Worm (Caenorhabditis elegans) whole organism, young adult: ENCODE measurements around the gene M01B2.12.

Source experiments
- B0261.1 ChIP-seq: sonication (generic microtip); optimal IDR thresholded peaks from 2 replicates; lab custom pipeline; 2016; ENCODE audit warnings: mild to moderate bottlenecking, missing genetic modification characterization, moderate library complexity, missing compliant biosample characterization
- C17E4.6 ChIP-seq: fragments of 200-800 bp; sonication (Bioruptor generic); IDR thresholded peaks from 2 replicates; pipeline ENCODE4 v1.3.6; 2022; ENCODE audit warnings: missing genetic modification reagents, missing genetic modification characterization, missing compliant biosample characterization
- D2030.7 ChIP-seq: fragments of 200-800 bp; sonication (Bioruptor generic); IDR thresholded peaks from 2 replicates; pipeline ENCODE4 v1.3.6; 2022; ENCODE audit warnings: missing genetic modification reagents, missing genetic modification characterization, missing compliant biosample characterization
- F22D6.2 ChIP-seq: sonication (generic microtip); optimal IDR thresholded peaks from 2 replicates; lab custom pipeline; 2016; ENCODE audit warnings: mild to moderate bottlenecking, missing genetic modification characterization, missing compliant biosample characterization
- F33H1.4 ChIP-seq: fragments of 200-800 bp; sonication (Bioruptor generic); IDR thresholded peaks from 2 replicates; pipeline ENCODE4 v1.3.6; 2022; ENCODE audit warnings: missing genetic modification reagents, missing genetic modification characterization, missing compliant biosample characterization
- F39B2.1 ChIP-seq: fragments of 200-800 bp; sonication (Bioruptor generic); IDR thresholded peaks from 2 replicates; pipeline ENCODE4 v1.3.6; 2022; ENCODE audit warnings: missing genetic modification reagents, missing genetic modification characterization, missing compliant biosample characterization
- F52B5.7 ChIP-seq: sonication (generic microtip); optimal IDR thresholded peaks from 2 replicates; lab custom pipeline; 2016; ENCODE audit warnings: mild to moderate bottlenecking, missing genetic modification characterization, missing compliant biosample characterization
- F57A8.1 ChIP-seq: fragments of 200-800 bp; sonication (Bioruptor generic); optimal IDR thresholded peaks from 2 replicates; lab custom pipeline; 2018; ENCODE audit warnings: mild to moderate bottlenecking, missing genetic modification characterization, moderate library complexity, missing compliant biosample characterization
- T26A5.8 ChIP-seq: sonication (generic microtip); optimal IDR thresholded peaks from 2 replicates; lab custom pipeline; 2016; ENCODE audit warnings: missing genetic modification characterization, missing compliant biosample characterization
- Y95B8A.8 ChIP-seq: fragments of 200-800 bp; sonication (Bioruptor generic); IDR thresholded peaks from 2 replicates; pipeline ENCODE4 v1.3.6; 2022; ENCODE audit warnings: missing genetic modification reagents, missing genetic modification characterization, missing compliant biosample characterization
- ZK185.1 ChIP-seq: sonication (generic microtip); optimal IDR thresholded peaks from 2 replicates; lab custom pipeline; 2016; ENCODE audit warnings: mild to moderate bottlenecking, missing genetic modification characterization, missing compliant biosample characterization; ENCODE audit not compliant: poor library complexity, severe bottlenecking
- akir-1 ChIP-seq: fragments of 200-800 bp; sonication (Bioruptor generic); optimal IDR thresholded peaks from 2 replicates; lab custom pipeline; 2018; ENCODE audit warnings: mild to moderate bottlenecking, missing genetic modification characterization, moderate library complexity, missing compliant biosample characterization
- atf-7 ChIP-seq: sonication (generic microtip); optimal IDR thresholded peaks from 2 replicates; lab custom pipeline; 2017; ENCODE audit warnings: mild to moderate bottlenecking, missing genetic modification characterization, missing compliant biosample characterization
- attf-5 ChIP-seq: fragments of 200-800 bp; sonication (Bioruptor generic); optimal IDR thresholded peaks from 2 replicates; lab custom pipeline; 2018; ENCODE audit warnings: mild to moderate bottlenecking, missing genetic modification characterization, missing compliant biosample characterization
- bed-1 ChIP-seq: fragments of 200-800 bp; sonication (Bioruptor generic); IDR thresholded peaks from 2 replicates; pipeline ENCODE4 v1.3.6; 2022; ENCODE audit warnings: missing genetic modification reagents, missing genetic modification characterization, missing compliant biosample characterization
- ceh-27 ChIP-seq: fragments of 200-800 bp; sonication (Bioruptor generic); optimal IDR thresholded peaks from 2 replicates; lab custom pipeline; 2018; ENCODE audit warnings: mild to moderate bottlenecking, missing genetic modification characterization, moderate library complexity, missing compliant biosample characterization
- ceh-79 ChIP-seq: sonication (generic microtip); optimal IDR thresholded peaks from 2 replicates; lab custom pipeline; 2017; ENCODE audit warnings: mild to moderate bottlenecking, missing genetic modification characterization, missing compliant biosample characterization
- ceh-91 ChIP-seq: fragments of 200-800 bp; sonication (Bioruptor generic); IDR thresholded peaks from 2 replicates; pipeline ENCODE4 v1.3.6; 2022; ENCODE audit warnings: missing genetic modification reagents, missing genetic modification characterization, missing compliant biosample characterization
- die-1 ChIP-seq: sonication (generic microtip); optimal IDR thresholded peaks from 2 replicates; lab custom pipeline; 2016; ENCODE audit warnings: missing genotype, mild to moderate bottlenecking, missing genetic modification characterization, missing compliant biosample characterization
- dox-1 ChIP-seq: fragments of 200-800 bp; sonication (Bioruptor generic); IDR thresholded peaks from 2 replicates; pipeline ENCODE4 v1.3.6; 2022; ENCODE audit warnings: missing genetic modification reagents, missing genetic modification characterization, missing compliant biosample characterization
- dpff-1 ChIP-seq: sonication (generic microtip); optimal IDR thresholded peaks from 2 replicates; lab custom pipeline; 2017; ENCODE audit warnings: mild to moderate bottlenecking, missing genetic modification characterization, missing compliant biosample characterization
- ets-4 ChIP-seq: fragments of 200-800 bp; sonication (Bioruptor generic); optimal IDR thresholded peaks from 2 replicates; lab custom pipeline; 2018; ENCODE audit warnings: mild to moderate bottlenecking, missing genetic modification characterization, missing compliant biosample characterization
- fkh-3 ChIP-seq: sonication (generic microtip); optimal IDR thresholded peaks from 2 replicates; lab custom pipeline; 2016; ENCODE audit warnings: mild to moderate bottlenecking, missing genetic modification characterization, missing compliant biosample characterization
- let-526 ChIP-seq: fragments of 200-800 bp; sonication (Bioruptor generic); IDR thresholded peaks from 2 replicates; pipeline ENCODE4 v1.3.6; 2022; ENCODE audit warnings: missing genetic modification reagents, missing genetic modification characterization, missing compliant biosample characterization
- let-607 ChIP-seq, 2 experiments: fragments of 200-800 bp in 1 of 2; sonication (Bioruptor generic) in 1 of 2; sonication (generic microtip) in 1 of 2; optimal IDR thresholded peaks; 2 replicates each; lab custom pipeline; 2016 to 2018; ENCODE audit warnings: mild to moderate bottlenecking in 2 of 2, missing compliant biosample characterization in 2 of 2, missing genetic modification characterization in 2 of 2, moderate library complexity in 2 of 2, missing genotype in 1 of 2
- lin-40 ChIP-seq: sonication (generic microtip); optimal IDR thresholded peaks from 2 replicates; lab custom pipeline; 2016; ENCODE audit warnings: missing genetic modification characterization, mild to moderate bottlenecking, missing compliant biosample characterization, missing genotype, missing genetic modification reagents
- madf-3 ChIP-seq: fragments of 200-800 bp; sonication (Bioruptor generic); IDR thresholded peaks from 2 replicates; pipeline ENCODE4 v1.3.6; 2022; ENCODE audit warnings: missing genetic modification reagents, missing genetic modification characterization, missing compliant biosample characterization
- nhr-120 ChIP-seq: fragments of 200-800 bp; sonication (Bioruptor generic); IDR thresholded peaks from 2 replicates; pipeline ENCODE4 v1.3.6; 2022; ENCODE audit warnings: missing genetic modification characterization, missing compliant biosample characterization
- rec-8 ChIP-seq, 2 experiments: sonication (generic microtip); optimal IDR thresholded peaks; 2 replicates each; lab custom pipeline; 2016; ENCODE audit warnings: mild to moderate bottlenecking in 2 of 2, missing genetic modification characterization in 2 of 2, missing genetic modification reagents in 2 of 2, missing genotype in 2 of 2, missing biosample characterization in 1 of 2, missing compliant biosample characterization in 1 of 2, moderate library complexity in 1 of 2
- sea-2 ChIP-seq: fragments of 200-800 bp; sonication (Bioruptor generic); IDR thresholded peaks from 2 replicates; pipeline ENCODE4 v1.3.6; 2022; ENCODE audit warnings: missing genetic modification characterization, missing compliant biosample characterization
- snpc-1.1 ChIP-seq: sonication (generic microtip); optimal IDR thresholded peaks from 2 replicates; lab custom pipeline; 2017; ENCODE audit warnings: missing genetic modification characterization, mild to moderate bottlenecking, missing compliant biosample characterization, antibody characterized with exemption, moderate library complexity, missing genotype, missing genetic modification reagents; ENCODE audit not compliant: insufficient read depth
- snpc-1.3 ChIP-seq: sonication (generic microtip); optimal IDR thresholded peaks from 2 replicates; lab custom pipeline; 2017; ENCODE audit warnings: missing genetic modification characterization, mild to moderate bottlenecking, missing compliant biosample characterization, antibody characterized with exemption, moderate library complexity, missing genotype, missing genetic modification reagents; ENCODE audit not compliant: insufficient read depth
- snpc-3.4 ChIP-seq: sonication (generic microtip); optimal IDR thresholded peaks from 2 replicates; lab custom pipeline; 2017; ENCODE audit warnings: missing genetic modification characterization, mild to moderate bottlenecking, missing compliant biosample characterization, antibody characterized with exemption, moderate library complexity, missing genotype, missing genetic modification reagents
- snpc-4 ChIP-seq, 5 experiments: fragments of 150-350 bp in 1 of 5; sonication (generic microtip) in 4 of 5; optimal IDR thresholded peaks; 2 replicates each; lab custom pipeline; 2014 to 2018; ENCODE audit warnings: missing genetic modification characterization in 5 of 5, missing biosample characterization in 3 of 5, antibody characterized with exemption in 2 of 5, mild to moderate bottlenecking in 2 of 5, missing compliant biosample characterization in 2 of 5, missing genotype in 2 of 5, moderate library complexity in 2 of 5, missing genetic modification reagents in 1 of 5
- tbp1 ChIP-seq: fragments of 200-800 bp; sonication (Bioruptor generic); optimal IDR thresholded peaks from 2 replicates; lab custom pipeline; 2018; ENCODE audit warnings: mild to moderate bottlenecking, missing genetic modification characterization, missing compliant biosample characterization
- unc-130 ChIP-seq: sonication (generic microtip); optimal IDR thresholded peaks from 2 replicates; lab custom pipeline; 2016; ENCODE audit warnings: missing genetic modification reagents, missing genetic modification characterization, missing compliant biosample characterization
- xnd-1 ChIP-seq: sonication (generic microtip); optimal IDR thresholded peaks from 2 replicates; lab custom pipeline; 2016; ENCODE audit warnings: missing genotype, missing genetic modification reagents, missing genetic modification characterization, missing compliant biosample characterization
- ztf-6 ChIP-seq: fragments of 200-800 bp; sonication (Bioruptor generic); IDR thresholded peaks from 2 replicates; pipeline ENCODE4 v1.3.6; 2022; ENCODE audit warnings: missing genetic modification reagents, missing genetic modification characterization, missing compliant biosample characterization

Gene M01B2.12

ce11 chrV:15241259-15241658 is 22.8 kb downstream of the M01B2.12 start, which contains the start of gene chil-12:
Gene chil-12, plus strand, starts transcription at chrV:15241559.
- TF ChIP-seq Y95B8A.8 (GFP tag; lab: Robert Waterston, UW) (no peak), B0261.1 (tag; lab: Kevin White, UChicago) (no peak), snpc-1.3 (tag; lab: Kevin White, UChicago) (no peak), fkh-3 (tag; lab: Kevin White, UChicago) (no peak), rec-8 (tag; optimal IDR thresholded peaks at IDR 0.05; lab: Kevin White, UChicago) (no peak)

DNA sequence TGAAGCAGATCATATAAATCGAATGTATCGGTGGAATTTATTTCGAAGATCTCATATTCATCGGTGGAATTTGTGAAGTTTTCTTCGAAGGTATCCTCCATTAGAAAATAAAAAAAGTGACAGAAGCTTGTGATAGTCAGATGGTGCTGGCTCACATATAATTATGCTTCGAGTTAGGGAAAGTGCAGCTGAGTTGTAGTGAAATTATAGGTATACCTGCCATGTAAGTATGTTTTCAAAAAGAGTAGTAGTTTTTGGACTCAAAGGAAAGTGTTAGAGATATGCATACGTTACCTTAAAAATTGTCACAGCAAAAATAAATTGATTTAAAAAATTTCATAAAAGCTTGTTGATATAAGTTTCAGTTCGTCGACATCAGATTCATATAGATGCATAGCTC is 23.8 kb downstream of the M01B2.12 start, which contains the start of gene srw-11:
srw-11 (minus strand) TSS at position 101 of the 400 bp plus-strand sequence.
- TF ChIP-seq ceh-91 (GFP tag; lab: Robert Waterston, UW) (no peak), atf-7 (tag; lab: Kevin White, UChicago) (no peak), lin-40 (tag; lab: Kevin White, UChicago) (no peak), F39B2.1 (no peak), ztf-6 (GFP tag; lab: Robert Waterston, UW) (no peak), T26A5.8 (tag; lab: Kevin White, UChicago) (no peak), F52B5.7 (tag; lab: Kevin White, UChicago) (no peak), D2030.7 (GFP tag; lab: Robert Waterston, UW) (no peak), F57A8.1 (no peak), akir-1 (GFP tag; lab: Kevin White, UChicago) (no peak)

- TF ChIP-seq unc-130 (GFP tag; lab: Kevin White, UChicago) (no peak), sea-2 (no peak), dpff-1 (no peak), xnd-1 (tag; lab: Kevin White, UChicago) (no peak), let-526 (GFP tag; lab: Robert Waterston, UW) (no peak), F22D6.2 (no peak), ets-4 (GFP tag; lab: Kevin White, UChicago) (no peak), snpc-1.1 (tag; lab: Kevin White, UChicago) (no peak), tbp1 (no peak), snpc-3.4 (tag; lab: Kevin White, UChicago) (no peak), ceh-27 (no peak), ZK185.1 (tag; lab: Kevin White, UChicago) (no peak), F39B2.1 (no peak), die-1 (no peak), attf-5 (GFP tag; lab: Kevin White, UChicago) (no peak), snpc-4 (GFP tag; optimal IDR thresholded peaks at IDR 0.05; lab: Kevin White, UChicago) (no peak), snpc-4 (tag; optimal IDR thresholded peaks at IDR 0.05; lab: Kevin White, UChicago) (no peak), fkh-3 (tag; lab: Kevin White, UChicago) (no peak), ceh-79 (tag; lab: Kevin White, UChicago) (no peak), rec-8 (tag; optimal IDR thresholded peaks at IDR 0.05; lab: Kevin White, UChicago) (no peak)
Measured at ce11 chrV:15238552-15238951, 25.5 kb downstream of the M01B2.12 start, which contains the start of gene srw-12. Gene srw-12, minus strand, starts transcription at chrV:15238652.

DNA sequence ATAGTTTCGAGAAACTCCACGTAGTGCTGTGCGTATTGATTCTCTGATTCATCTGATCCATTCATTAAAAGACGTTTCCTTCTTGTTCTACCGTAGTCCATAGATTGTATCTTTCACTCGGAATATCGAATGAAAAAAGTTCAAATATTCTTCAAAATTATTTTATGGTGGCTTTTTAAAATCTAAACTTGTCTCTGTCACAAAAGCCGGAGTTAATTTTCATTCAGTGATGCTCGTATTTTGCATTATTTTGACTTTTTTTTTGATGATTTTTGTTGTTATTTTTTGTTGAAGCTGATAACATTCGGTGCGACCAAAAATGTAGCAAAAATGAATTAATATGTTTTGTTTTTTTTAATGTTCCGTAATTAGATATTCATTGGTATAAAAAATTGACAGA is 28.4 kb downstream of the M01B2.12 start, which contains the start of gene nhr-164:
nhr-164 (minus strand) TSS at position 101 of the 400 bp plus-strand sequence.
- TF ChIP-seq nhr-120 (no peak), dox-1 (GFP tag; lab: Robert Waterston, UW) (no peak), F33H1.4 (no peak), bed-1 (no peak), madf-3 (GFP tag; lab: Robert Waterston, UW) (no peak), akir-1 (GFP tag; lab: Kevin White, UChicago) (no peak), ets-4 (GFP tag; lab: Kevin White, UChicago) (no peak), C17E4.6 (GFP tag; lab: Robert Waterston, UW) (no peak), let-607 (tag; optimal IDR thresholded peaks at IDR 0.05; lab: Kevin White, UChicago) (no peak), snpc-1.1 (tag; lab: Kevin White, UChicago) (no peak), F57A8.1 (no peak)
- TF ChIP-seq, all 124 proteins: peak for 0
